Worm (Caenorhabditis elegans): ENCODE results near the gene dif-1.

Gene dif-1

ce11 chrIV:7580062-7580614, 27.3 kb upstream of the dif-1 start, which contains the start of the genes cec-5 and nol-10 (continued):
- no peak for TF ChIP-seq hlh-4 (tag; optimal IDR thresholded peaks at IDR 0.05)
- TF ChIP-seq alr-1 (tag; optimal IDR thresholded peaks at IDR 0.05; ENCODE audit: borderline replicate concordance), result no peak

ce11 chrIV:7578281-7578680, 25.5 kb upstream of the dif-1 start, which contains the start of gene F32E10.5:
Gene F32E10.5 (minus strand): TSS chrIV:7578381.
- TF ChIP-seq unc-30 (tag; optimal IDR thresholded peaks at IDR 0.05) (no peak), nhr-47 (tag; optimal IDR thresholded peaks at IDR 0.05) (no peak), nhr-71 (tag; optimal IDR thresholded peaks at IDR 0.05) (no peak), lin-13 (GFP tag; optimal IDR thresholded peaks at IDR 0.05) (no peak), egl-13 (tag; optimal IDR thresholded peaks at IDR 0.05) (no peak), alr-1 (tag; optimal IDR thresholded peaks at IDR 0.05; ENCODE audit: borderline replicate concordance) (no peak), lin-35 (GFP tag; optimal IDR thresholded peaks at IDR 0.05) (no peak), swsn-7 (tag; optimal IDR thresholded peaks at IDR 0.05) (no peak), ceh-90 (tag; optimal IDR thresholded peaks at IDR 0.05) (no peak), skn-1 (tag; optimal IDR thresholded peaks at IDR 0.05) (no peak), sox-4 (tag; optimal IDR thresholded peaks at IDR 0.05) (no peak)

- TF ChIP-seq hlh-4 (tag; optimal IDR thresholded peaks at IDR 0.05) (no peak), ceh-63 (GFP tag; optimal IDR thresholded peaks at IDR 0.05) (peak; percentile 8), jun-1 (tag; optimal IDR thresholded peaks at IDR 0.05) (no peak), efl-3 (GFP tag; optimal IDR thresholded peaks at IDR 0.05) (no peak), efl-1 (optimal IDR thresholded peaks at IDR 0.05) (peak in 1 of 2 experiments; percentile 15), efl-1 (GFP tag; optimal IDR thresholded peaks at IDR 0.05 in 1 of 2) (no peak), hlh-17 (GFP tag; optimal IDR thresholded peaks at IDR 0.05; ENCODE audit: borderline replicate concordance) (no peak), ztf-11 (tag; optimal IDR thresholded peaks at IDR 0.05) (no peak)
Measured at ce11 chrIV:7575147-7575768, 22.4 kb upstream of the dif-1 start, which contains the start of gene cec-4. Gene cec-4 (plus strand): TSS chrIV:7575718.

ce11 chrIV:7573944-7574343, 21.1 kb upstream of the dif-1 start:
- TF ChIP-seq fkh-10 (GFP tag; optimal IDR thresholded peaks at IDR 0.05) (no peak), efl-3 (GFP tag; optimal IDR thresholded peaks at IDR 0.05) (no peak), ztf-11 (tag; optimal IDR thresholded peaks at IDR 0.05) (no peak), mef-2 (tag; optimal IDR thresholded peaks at IDR 0.05) (no peak), nhr-71 (tag; optimal IDR thresholded peaks at IDR 0.05) (peak; percentile 75), nhr-85 (tag) (no peak), ets-5 (GFP tag; IDR thresholded peaks at IDR 0.05) (no peak), ceh-90 (tag; optimal IDR thresholded peaks at IDR 0.05) (peak; percentile 30), hpl-2 (GFP tag; optimal IDR thresholded peaks at IDR 0.05) (peak; percentile 50), zip-4 (GFP tag; optimal IDR thresholded peaks at IDR 0.05) (no peak), hlh-17 (GFP tag; optimal IDR thresholded peaks at IDR 0.05; ENCODE audit: borderline replicate concordance) (no peak), alr-1 (tag; optimal IDR thresholded peaks at IDR 0.05; ENCODE audit: borderline replicate concordance) (no peak), fkh-8 (tag; optimal IDR thresholded peaks at IDR 0.05) (peak; percentile 15), aha-1 (tag; optimal IDR thresholded peaks at IDR 0.05) (no peak), skn-1 (tag; optimal IDR thresholded peaks at IDR 0.05) (peak; percentile 39), hlh-4 (tag; optimal IDR thresholded peaks at IDR 0.05) (no peak), lin-13 (GFP tag; optimal IDR thresholded peaks at IDR 0.05) (peak; percentile 55), C16A3.4 (tag; optimal IDR thresholded peaks at IDR 0.05) (peak; percentile 79), unc-98 (GFP tag; IDR thresholded peaks at IDR 0.05) (no peak), F16B12.6 (tag; optimal IDR thresholded peaks at IDR 0.05) (peak; percentile 45), snpc-4 (tag; optimal IDR thresholded peaks at IDR 0.05) (peak; percentile 45), lin-14 (GFP tag; optimal IDR thresholded peaks at IDR 0.05) (no peak), ztf-4 (tag; optimal IDR thresholded peaks at IDR 0.05) (peak; percentile 54), nhr-47 (tag; optimal IDR thresholded peaks at IDR 0.05) (peak; percentile 79), pag-3 (tag; optimal IDR thresholded peaks at IDR 0.05; ENCODE audit: borderline replicate concordance, insufficient read depth) (no peak), fkh-4 (tag; optimal IDR thresholded peaks at IDR 0.05; ENCODE audit: borderline replicate concordance) (no peak), pax-3 (tag; optimal IDR thresholded peaks at IDR 0.05) (peak; percentile 14), mep-1 (tag; optimal IDR thresholded peaks at IDR 0.05) (peak; percentile 76), blmp-1 (tag; optimal IDR thresholded peaks at IDR 0.05) (peak; percentile 55), ceh-88 (GFP tag; IDR thresholded peaks at IDR 0.05) (no peak), xbp-1 (tag; optimal IDR thresholded peaks at IDR 0.05) (peak; percentile 64), ceh-82 (tag; optimal IDR thresholded peaks at IDR 0.05) (peak; percentile 37 to 73 (median 62)), unc-30 (tag; optimal IDR thresholded peaks at IDR 0.05) (no peak), lsy-2 (tag; optimal IDR thresholded peaks at IDR 0.05) (peak; percentile 60 to 83), ceh-63 (GFP tag; optimal IDR thresholded peaks at IDR 0.05) (no peak), swsn-7 (tag; optimal IDR thresholded peaks at IDR 0.05) (peak; percentile 69), ama-1 (optimal IDR thresholded peaks at IDR 0.05) (no peak)
